Fruit fly (Drosophila melanogaster) Kc167 (cell line): ENCODE measurements around the gene LSm-4.

ENCODE experiments used
- Myc ChIP-seq: fragments of >200 bp; optimal IDR thresholded peaks from 2 replicates; lab custom pipeline; 2017; ENCODE audit warnings: missing external identifiers
- Sin3A ChIP-seq: fragments of >200 bp; optimal IDR thresholded peaks from 2 replicates; lab custom pipeline; 2018; ENCODE audit warnings: missing external identifiers
- h ChIP-seq: fragments of >200 bp; optimal IDR thresholded peaks from 3 replicates; lab custom pipeline; 2018; ENCODE audit warnings: missing external identifiers
- insv ChIP-seq: fragments of >200 bp; optimal IDR thresholded peaks from 3 replicates; lab custom pipeline; 2018; ENCODE audit warnings: missing external identifiers
- psq ChIP-seq: fragments of >200 bp; optimal IDR thresholded peaks from 2 replicates; lab custom pipeline; 2017; ENCODE audit warnings: missing external identifiers
- ttk ChIP-seq: sonication (Bioruptor generic); optimal IDR thresholded peaks from 2 replicates; lab custom pipeline; 2017; ENCODE audit warnings: missing external identifiers

The LSm-4 gene

DNA sequence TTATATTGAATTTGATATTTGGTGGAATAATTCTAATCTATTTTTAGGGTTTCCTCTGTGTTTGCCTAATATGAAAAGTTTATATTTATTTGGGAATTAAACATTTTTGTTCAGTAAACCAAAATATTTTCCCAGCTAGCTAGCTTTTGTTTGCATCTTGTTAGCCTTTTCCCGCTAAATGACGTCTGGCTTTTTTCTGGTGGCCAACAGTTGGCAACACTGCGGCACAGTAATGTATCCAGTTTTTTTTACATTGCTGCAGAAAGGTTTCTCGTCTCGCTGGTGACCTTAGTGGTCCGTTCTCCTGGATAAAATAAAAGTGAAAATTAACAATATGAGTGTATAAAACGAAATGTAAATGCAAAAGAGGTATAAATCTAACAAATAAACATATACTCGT, 40.8 kb downstream of the LSm-4 start, which contains the start of gene lft:
TSS of gene lft (plus strand) at position 243 of the 400 bp plus-strand sequence.
- no peak for TF ChIP-seq Myc (lab: Kevin White, UChicago)
- no peak for TF ChIP-seq psq
- no peak for TF ChIP-seq insv
- TF ChIP-seq ttk (lab: Kevin White, UChicago) = no peak
- no peak for TF ChIP-seq h

DNA sequence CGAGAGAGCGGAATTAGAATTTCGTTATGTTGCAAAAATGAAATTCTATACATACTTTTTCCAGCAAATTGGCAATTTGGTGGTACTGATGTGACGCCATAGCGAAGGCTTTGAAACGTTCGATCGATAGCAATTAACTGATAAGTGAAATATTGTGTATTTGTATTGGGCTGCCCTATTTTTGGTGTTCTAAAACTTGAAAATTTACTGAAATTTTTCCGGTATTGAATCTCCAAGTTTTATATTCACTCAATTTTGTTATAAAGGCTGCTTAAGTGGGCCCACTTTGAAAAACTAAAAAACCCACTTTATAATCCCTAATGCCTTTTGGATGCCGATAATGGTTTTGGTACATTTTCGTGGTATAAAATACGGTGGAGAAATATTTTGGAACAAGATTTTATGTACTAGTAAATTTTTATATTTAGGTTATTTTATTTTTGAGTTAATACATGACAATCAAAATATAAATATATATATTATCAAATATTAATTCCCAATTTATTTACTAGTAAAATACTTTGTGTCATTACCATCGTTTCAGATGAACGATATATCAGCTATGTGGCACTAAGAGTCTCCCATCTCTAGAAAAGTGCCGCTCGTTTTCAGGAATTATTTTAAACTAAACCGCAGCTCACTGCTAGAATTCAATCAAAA, 42.5 kb downstream of the LSm-4 start, which contains the start of the genes Cand1 and pim:
TSS of gene Cand1 (minus strand) at position 300 of the 660 bp plus-strand sequence.
TSS of gene pim (plus strand) at position 582 of the 660 bp plus-strand sequence.
- TF ChIP-seq Myc (lab: Kevin White, UChicago) = no peak
- TF ChIP-seq ttk (lab: Kevin White, UChicago) = no peak
- no peak for TF ChIP-seq Sin3A
- no peak for TF ChIP-seq h
- TF ChIP-seq insv = no peak
- no peak for TF ChIP-seq psq

DNA sequence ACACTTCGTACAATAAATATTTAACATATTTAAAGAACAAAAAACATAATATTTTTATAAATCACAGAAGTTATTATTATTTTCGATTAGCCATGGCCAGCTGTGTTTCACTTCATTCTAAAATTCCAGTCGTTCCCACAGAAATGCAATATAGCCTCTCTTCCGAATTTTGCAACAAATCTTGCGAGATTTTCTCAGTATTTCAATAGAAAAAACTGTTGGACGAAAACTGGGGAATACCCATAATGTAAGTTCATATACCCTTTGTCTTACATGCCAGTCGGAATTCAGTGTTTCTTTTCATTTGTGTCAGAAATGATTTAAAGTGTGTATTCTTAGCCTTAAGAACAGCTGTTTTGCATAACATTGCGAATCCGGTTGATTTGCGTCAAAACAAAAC, 48.5 kb downstream of the LSm-4 start, which contains the start of the genes CtsL4 and ClpP:
TSS of gene CtsL4 (minus strand) at position 90 of the 400 bp plus-strand sequence.
TSS of gene ClpP (plus strand) at position 288 of the 400 bp plus-strand sequence.
- TF ChIP-seq Myc (lab: Kevin White, UChicago) = no peak
- TF ChIP-seq ttk (lab: Kevin White, UChicago) = no peak
- no peak for TF ChIP-seq insv
- TF ChIP-seq Sin3A = no peak
- TF ChIP-seq h = no peak
- TF ChIP-seq psq = no peak

DNA sequence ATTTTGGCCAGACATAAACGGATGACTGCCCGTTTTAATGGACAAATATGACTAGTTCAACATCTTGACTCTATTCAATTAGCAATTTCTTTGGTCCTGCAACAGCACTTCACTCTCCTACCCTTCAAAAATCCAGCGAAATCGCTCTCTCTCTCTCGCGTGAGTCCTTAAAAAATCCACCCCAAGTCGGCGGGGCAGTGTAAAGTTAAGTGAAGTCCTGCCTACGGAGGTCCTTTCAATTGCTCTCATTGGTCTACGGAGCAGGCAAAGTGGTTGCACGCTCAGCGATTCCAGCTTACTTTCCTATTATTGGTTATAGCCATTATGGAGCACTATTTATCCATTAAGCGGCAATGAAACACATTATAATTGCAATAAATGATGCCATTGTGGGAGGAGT, 51.1 kb downstream of the LSm-4 start, which contains the start of gene CG34367:
TSS of gene CG34367 (minus strand) at position 35 of the 400 bp plus-strand sequence.
- TF ChIP-seq insv (no peak), ttk (lab: Kevin White, UChicago) (no peak), Myc (lab: Kevin White, UChicago) (no peak), h (no peak), psq (no peak), Sin3A (no peak)
